Worm (Caenorhabditis elegans): ENCODE results near the gene glb-13.
A peak's percentile ranks its signal among the peaks of the same experiment; 100 is the strongest.

glb-13 gene

ce11 chrX:12350207-12350606, 28.0 kb downstream of the glb-13 start, which contains the start of gene F42F12.3:
Gene F42F12.3 (plus strand): TSS chrX:12350578.
- TF ChIP-seq ceh-39 (tag; optimal IDR thresholded peaks at IDR 0.05) (no peak), mab-5 (tag; optimal IDR thresholded peaks at IDR 0.05) (no peak), mls-2 (tag; optimal IDR thresholded peaks at IDR 0.05) (no peak), hlh-1 (tag; optimal IDR thresholded peaks at IDR 0.05) (no peak), nhr-2 (tag; optimal IDR thresholded peaks at IDR 0.05) (no peak), flh-1 (GFP tag; optimal IDR thresholded peaks at IDR 0.05) (no peak), pha-4 (tag; optimal IDR thresholded peaks at IDR 0.05) (peak; percentile 3), unc-120 (tag; optimal IDR thresholded peaks at IDR 0.05; ENCODE audit: poor library complexity, severe bottlenecking) (no peak)

- no peak for TF ChIP-seq unc-120 (tag; optimal IDR thresholded peaks at IDR 0.05; ENCODE audit: poor library complexity, severe bottlenecking)
- TF ChIP-seq lsy-2 (tag; optimal IDR thresholded peaks at IDR 0.05), result no peak
- no peak for TF ChIP-seq sem-2 (GFP tag; optimal IDR thresholded peaks at IDR 0.05)
- TF ChIP-seq lin-13 (tag; optimal IDR thresholded peaks at IDR 0.05), result no peak
- no peak for TF ChIP-seq pha-4 (tag; optimal IDR thresholded peaks at IDR 0.05)
- no peak for TF ChIP-seq blmp-1 (tag; optimal IDR thresholded peaks at IDR 0.05)
- no peak for TF ChIP-seq nhr-28 (tag; optimal IDR thresholded peaks at IDR 0.05)
- no peak for TF ChIP-seq elt-1 (tag; optimal IDR thresholded peaks at IDR 0.05; ENCODE audit: borderline replicate concordance, insufficient read depth)
- no peak for TF ChIP-seq nhr-2 (tag; optimal IDR thresholded peaks at IDR 0.05)
- TF ChIP-seq mls-2 (tag; optimal IDR thresholded peaks at IDR 0.05), result no peak
- TF ChIP-seq nhr-76 (tag; optimal IDR thresholded peaks at IDR 0.05), result no peak
- no peak for TF ChIP-seq hlh-1 (tag; optimal IDR thresholded peaks at IDR 0.05)
- no peak for TF ChIP-seq drap-1 (GFP tag; optimal IDR thresholded peaks at IDR 0.05)
- TF ChIP-seq ztf-11 (tag; optimal IDR thresholded peaks at IDR 0.05), result no peak
- no peak for TF ChIP-seq mab-5 (tag; optimal IDR thresholded peaks at IDR 0.05)
- TF ChIP-seq ceh-83 (GFP tag; optimal IDR thresholded peaks at IDR 0.05), result no peak
- no peak for TF ChIP-seq lin-32 (GFP tag; optimal IDR thresholded peaks at IDR 0.05)
- no peak for TF ChIP-seq nhr-237 (tag; optimal IDR thresholded peaks at IDR 0.05)
- TF ChIP-seq bed-3 (GFP tag; optimal IDR thresholded peaks at IDR 0.05), result no peak
- TF ChIP-seq tbx-8 (GFP tag; optimal IDR thresholded peaks at IDR 0.05), result no peak
Measured at ce11 chrX:12348329-12348728, 29.9 kb downstream of the glb-13 start, which contains the start of gene F42F12.14. Gene F42F12.14 (plus strand): TSS chrX:12348629.

ce11 chrX:12347822-12348221, 30.4 kb downstream of the glb-13 start:
- TF ChIP-seq unc-39 (tag; optimal IDR thresholded peaks at IDR 0.05), result no peak
- TF ChIP-seq lin-32 (GFP tag; optimal IDR thresholded peaks at IDR 0.05), result no peak
- peak; percentile 23 for TF ChIP-seq unc-120 (tag; optimal IDR thresholded peaks at IDR 0.05; ENCODE audit: poor library complexity, severe bottlenecking)
- peak; percentile 13 for TF ChIP-seq drap-1 (GFP tag; optimal IDR thresholded peaks at IDR 0.05)
- TF ChIP-seq M03D4.4 (tag; optimal IDR thresholded peaks at IDR 0.05), result peak; percentile 39

- TF ChIP-seq snpc-4 (tag; optimal IDR thresholded peaks at IDR 0.05) (no peak), unc-62 (GFP tag; optimal IDR thresholded peaks at IDR 0.05) (no peak), lin-13 (tag; optimal IDR thresholded peaks at IDR 0.05) (no peak), lsy-2 (tag; optimal IDR thresholded peaks at IDR 0.05) (no peak), ceh-39 (tag; optimal IDR thresholded peaks at IDR 0.05) (no peak), ham-2 (GFP tag; optimal IDR thresholded peaks at IDR 0.05) (no peak), drap-1 (GFP tag; optimal IDR thresholded peaks at IDR 0.05) (no peak), nhr-12 (tag; optimal IDR thresholded peaks at IDR 0.05) (no peak), nhr-76 (tag; optimal IDR thresholded peaks at IDR 0.05) (no peak), nhr-237 (tag; optimal IDR thresholded peaks at IDR 0.05) (no peak), mab-5 (tag; optimal IDR thresholded peaks at IDR 0.05) (no peak), ztf-11 (tag; optimal IDR thresholded peaks at IDR 0.05) (no peak), bed-3 (GFP tag; optimal IDR thresholded peaks at IDR 0.05) (no peak), nhr-2 (tag; optimal IDR thresholded peaks at IDR 0.05) (no peak), M03D4.4 (tag; optimal IDR thresholded peaks at IDR 0.05) (no peak), hlh-1 (tag; optimal IDR thresholded peaks at IDR 0.05) (no peak)
Measured at ce11 chrX:12346729-12347128, 31.5 kb downstream of the glb-13 start, which contains the start of gene F42F12.11. Gene F42F12.11 (plus strand): TSS chrX:12347029.

- TF ChIP-seq sem-2 (GFP tag; optimal IDR thresholded peaks at IDR 0.05) (no peak), mab-5 (tag; optimal IDR thresholded peaks at IDR 0.05) (no peak), unc-39 (tag; optimal IDR thresholded peaks at IDR 0.05) (no peak), nhr-2 (tag; optimal IDR thresholded peaks at IDR 0.05) (no peak), lsy-2 (tag; optimal IDR thresholded peaks at IDR 0.05) (no peak), nhr-237 (tag; optimal IDR thresholded peaks at IDR 0.05) (no peak), drap-1 (GFP tag; optimal IDR thresholded peaks at IDR 0.05) (no peak), tbx-8 (GFP tag; optimal IDR thresholded peaks at IDR 0.05) (no peak), ham-2 (GFP tag; optimal IDR thresholded peaks at IDR 0.05) (no peak), flh-1 (GFP tag; optimal IDR thresholded peaks at IDR 0.05) (no peak), M03D4.4 (tag; optimal IDR thresholded peaks at IDR 0.05) (no peak), elt-3 (tag; optimal IDR thresholded peaks at IDR 0.05) (no peak), hlh-1 (tag; optimal IDR thresholded peaks at IDR 0.05) (no peak), ztf-11 (tag; optimal IDR thresholded peaks at IDR 0.05) (no peak)
Measured at ce11 chrX:12343279-12343678, 34.9 kb downstream of the glb-13 start, which contains the start of the genes nspc-9 and nspc-10. Gene nspc-9 (minus strand): TSS chrX:12343379. Gene nspc-10 (plus strand): TSS chrX:12343609.

Data from whole organism, mixed stage, embryonic.